Worm (Caenorhabditis elegans) whole organism, L4 larva: Measurements from ENCODE around the gene gadr-2.
A peak's percentile ranks its signal among the peaks of the same experiment; 100 is the strongest.

Experiments
- D1046.2 ChIP-seq: fragments of 200-800 bp; sonication (Bioruptor generic); IDR thresholded peaks from 2 replicates; pipeline ENCODE4 v1.3.6; 2022; ENCODE audit warnings: missing genetic modification characterization, missing compliant biosample characterization
- F37D6.2 ChIP-seq: sonication (generic microtip); optimal IDR thresholded peaks from 2 replicates; lab custom pipeline; 2016; ENCODE audit warnings: mild to moderate bottlenecking, missing genetic modification characterization, missing compliant biosample characterization
- F44E2.7 ChIP-seq: fragments of 200-800 bp; sonication (Bioruptor generic); IDR thresholded peaks from 2 replicates; pipeline ENCODE4 v2.1.2; 2022; ENCODE audit warnings: missing genetic modification characterization, missing compliant biosample characterization
- F49E8.2 ChIP-seq: sonication (generic microtip); optimal IDR thresholded peaks from 2 replicates; lab custom pipeline; 2016; ENCODE audit warnings: missing compliant biosample characterization, mild to moderate bottlenecking, missing genetic modification characterization, borderline replicate concordance
- T26A8.4 ChIP-seq: fragments of 200-800 bp; sonication (Bioruptor generic); IDR thresholded peaks from 2 replicates; pipeline ENCODE4 v1.3.6; 2022; ENCODE audit warnings: missing genetic modification characterization, missing compliant biosample characterization
- Y105C5A.15 ChIP-seq: fragments of 200-800 bp; sonication (Bioruptor generic); IDR thresholded peaks from 2 replicates; pipeline ENCODE4 v1.3.6; 2022; ENCODE audit warnings: missing genetic modification characterization, missing compliant biosample characterization
- Y5F2A.4 ChIP-seq: fragments of 200-800 bp; sonication (Bioruptor generic); optimal IDR thresholded peaks from 2 replicates; lab custom pipeline; 2018; ENCODE audit warnings: mild to moderate bottlenecking, missing genetic modification characterization, missing compliant biosample characterization
- Y75B8A.6 ChIP-seq: fragments of 200-800 bp; sonication (Bioruptor generic); IDR thresholded peaks from 2 replicates; pipeline ENCODE4 v1.3.6; 2022; ENCODE audit warnings: missing genetic modification reagents, missing genetic modification characterization, missing compliant biosample characterization
- ZK546.5 ChIP-seq, 2 experiments: sonication (generic microtip); optimal IDR thresholded peaks; 2 replicates each; lab custom pipeline; 2017; ENCODE audit warnings: missing biosample characterization in 2 of 2, missing genetic modification characterization in 2 of 2
- aha-1 ChIP-seq: fragments of 150-350 bp; peaks from one replicate; lab custom pipeline; 2014; ENCODE audit warnings: missing biosample characterization, missing genetic modification characterization
- ceh-44 ChIP-seq: fragments of 200-800 bp; sonication (Bioruptor generic); IDR thresholded peaks from 2 replicates; pipeline ENCODE4 v1.3.6; 2022; ENCODE audit warnings: missing genetic modification reagents, missing genetic modification characterization, missing compliant biosample characterization
- ceh-62 ChIP-seq: sonication (generic microtip); optimal IDR thresholded peaks from 2 replicates; lab custom pipeline; 2017; ENCODE audit warnings: missing biosample characterization, missing genetic modification characterization
- cey-2 ChIP-seq: sonication (generic microtip); optimal IDR thresholded peaks from 3 replicates; lab custom pipeline; 2017; ENCODE audit warnings: missing genetic modification characterization, mild to moderate bottlenecking, missing compliant biosample characterization, antibody characterized with exemption, borderline replicate concordance; ENCODE audit not compliant: insufficient read depth
- ctbp-1 ChIP-seq: fragments of 200-800 bp; sonication (Bioruptor generic); IDR thresholded peaks from 2 replicates; pipeline ENCODE4 v1.3.6; 2022; ENCODE audit warnings: missing genetic modification reagents, missing genetic modification characterization, missing compliant biosample characterization
- daf-19 ChIP-seq: fragments of 200-800 bp; sonication (Bioruptor generic); conservative IDR thresholded peaks from 2 replicates; pipeline ENCODE4 v1.3.6; 2022; ENCODE audit warnings: missing genetic modification characterization, missing compliant biosample characterization
- dmd-8 ChIP-seq: fragments of 200-800 bp; sonication (Bioruptor generic); IDR thresholded peaks from 2 replicates; pipeline ENCODE4 v1.3.6; 2022; ENCODE audit warnings: missing genetic modification characterization, missing compliant biosample characterization
- dmd-9 ChIP-seq: fragments of 200-800 bp; sonication (Bioruptor generic); IDR thresholded peaks from 2 replicates; pipeline ENCODE4 v1.3.6; 2022; ENCODE audit warnings: missing genetic modification reagents, missing genetic modification characterization, missing compliant biosample characterization
- dpl-1 ChIP-seq: fragments of 150-350 bp; optimal IDR thresholded peaks from 2 replicates; lab custom pipeline; 2014; ENCODE audit warnings: missing biosample characterization, missing genetic modification reagents, missing genetic modification characterization
- duxl-1 ChIP-seq: sonication (generic microtip); optimal IDR thresholded peaks from 2 replicates; lab custom pipeline; 2016; ENCODE audit warnings: mild to moderate bottlenecking, missing genetic modification characterization, moderate library complexity, missing compliant biosample characterization; ENCODE audit not compliant: poor library complexity
- egl-27 ChIP-seq: sonication (generic microtip); optimal IDR thresholded peaks from 3 replicates; lab custom pipeline; 2017; ENCODE audit warnings: missing biosample characterization, missing genetic modification reagents, missing genetic modification characterization
- lim-7 ChIP-seq: fragments of 200-800 bp; sonication (Bioruptor generic); IDR thresholded peaks from 2 replicates; pipeline ENCODE4 v1.3.6; 2022; ENCODE audit warnings: missing genetic modification characterization, missing compliant biosample characterization
- lin-29 ChIP-seq: fragments of 200-800 bp; sonication (Bioruptor generic); IDR thresholded peaks from 2 replicates; pipeline ENCODE4 v1.3.6; 2022; ENCODE audit warnings: missing genetic modification reagents, missing genetic modification characterization, missing compliant biosample characterization
- lir-3 ChIP-seq: sonication (generic microtip); optimal IDR thresholded peaks from 2 replicates; lab custom pipeline; 2016; ENCODE audit warnings: mild to moderate bottlenecking, missing genetic modification characterization, missing compliant biosample characterization
- madf-5 ChIP-seq, 2 experiments: fragments of 200-800 bp; sonication (Bioruptor generic); IDR thresholded peaks; 2 replicates each; pipeline ENCODE4 v1.3.6; 2022; ENCODE audit warnings: missing compliant biosample characterization in 2 of 2, missing genetic modification characterization in 2 of 2
- madf-9 ChIP-seq: fragments of 200-800 bp; sonication (Bioruptor generic); conservative IDR thresholded peaks from 2 replicates; pipeline ENCODE4 v1.3.6; 2022; ENCODE audit warnings: missing genetic modification reagents, missing genetic modification characterization, missing compliant biosample characterization
- mdl-1 ChIP-seq, 2 experiments: fragments of 150-350 bp in 1 of 2; sonication (generic microtip) in 1 of 2; optimal IDR thresholded peaks; 2 replicates each; lab custom pipeline; 2014 to 2017; ENCODE audit warnings: missing biosample characterization in 2 of 2, missing genetic modification characterization in 2 of 2
- mxl-3 ChIP-seq: fragments of 200-800 bp; sonication (Bioruptor generic); optimal IDR thresholded peaks from 2 replicates; lab custom pipeline; 2018; ENCODE audit warnings: mild to moderate bottlenecking, missing genetic modification characterization, missing compliant biosample characterization
- nhr-10 ChIP-seq: fragments of 150-350 bp; optimal IDR thresholded peaks from 2 replicates; lab custom pipeline; 2014; ENCODE audit warnings: missing biosample characterization, missing genetic modification characterization
- nhr-102 ChIP-seq: sonication (generic microtip); optimal IDR thresholded peaks from 2 replicates; lab custom pipeline; 2016; ENCODE audit warnings: mild to moderate bottlenecking, missing genetic modification characterization, moderate library complexity, missing compliant biosample characterization
- nhr-237 ChIP-seq: sonication (generic microtip); optimal IDR thresholded peaks from 2 replicates; lab custom pipeline; 2017; ENCODE audit warnings: missing biosample characterization, missing genetic modification characterization
- nhr-25 ChIP-seq: sonication (generic microtip); optimal IDR thresholded peaks from 2 replicates; lab custom pipeline; 2017; ENCODE audit warnings: missing genetic modification characterization, mild to moderate bottlenecking, missing compliant biosample characterization, antibody characterized with exemption, moderate library complexity, borderline replicate concordance; ENCODE audit not compliant: insufficient read depth
- nhr-28 ChIP-seq: fragments of 150-350 bp; optimal IDR thresholded peaks from 2 replicates; lab custom pipeline; 2014; ENCODE audit warnings: missing biosample characterization, missing genetic modification characterization
- nhr-42 ChIP-seq: fragments of 200-800 bp; sonication (Bioruptor generic); IDR thresholded peaks from 2 replicates; pipeline ENCODE4 v1.3.6; 2022; ENCODE audit warnings: missing genetic modification characterization, missing compliant biosample characterization
- nhr-48 ChIP-seq: sonication (generic microtip); optimal IDR thresholded peaks from 2 replicates; lab custom pipeline; 2016; ENCODE audit warnings: mild to moderate bottlenecking, missing genetic modification characterization, missing compliant biosample characterization
- php-3 ChIP-seq: fragments of 200-800 bp; sonication (Bioruptor generic); IDR thresholded peaks from 2 replicates; pipeline ENCODE4 v1.3.6; 2022; ENCODE audit warnings: missing genetic modification reagents, missing genetic modification characterization, missing compliant biosample characterization
- set-16 ChIP-seq: fragments of 200-800 bp; sonication (Bioruptor generic); IDR thresholded peaks from 2 replicates; pipeline ENCODE4 v1.3.6; 2022; ENCODE audit warnings: missing genetic modification reagents, missing genetic modification characterization, missing compliant biosample characterization
- skn-1 ChIP-seq: fragments of 150-350 bp; optimal IDR thresholded peaks from 2 replicates; lab custom pipeline; 2014; ENCODE audit warnings: missing biosample characterization, missing genetic modification characterization
- tag-97 ChIP-seq: fragments of 200-800 bp; sonication (Bioruptor generic); IDR thresholded peaks from 2 replicates; pipeline ENCODE4 v1.3.6; 2022; ENCODE audit warnings: missing genetic modification characterization, missing compliant biosample characterization
- unc-130 ChIP-seq: sonication (generic microtip); optimal IDR thresholded peaks from 2 replicates; lab custom pipeline; 2016; ENCODE audit warnings: missing genetic modification reagents, missing genetic modification characterization, missing compliant biosample characterization
- unc-39 ChIP-seq: sonication (generic microtip); optimal IDR thresholded peaks from 2 replicates; lab custom pipeline; 2017; ENCODE audit warnings: missing biosample characterization, missing genetic modification characterization
- unc-62 ChIP-seq, 3 experiments: fragments of 150-350 bp in 1 of 3; sonication (generic microtip); optimal IDR thresholded peaks in 2 of 3; peaks in 1 of 3; 1 replicate in 1 of 3; 2 replicates in 2 of 3; lab custom pipeline; 2014 to 2017; ENCODE audit warnings: missing biosample characterization in 3 of 3, missing genetic modification characterization in 3 of 3, missing genetic modification reagents in 3 of 3, missing genotype in 1 of 3
- zag-1 ChIP-seq: fragments of 150-350 bp; optimal IDR thresholded peaks from 2 replicates; lab custom pipeline; 2014; ENCODE audit warnings: missing biosample characterization, missing genetic modification characterization
- zfp-3 ChIP-seq: fragments of 200-800 bp; sonication (Bioruptor generic); conservative IDR thresholded peaks from 2 replicates; pipeline ENCODE4 v1.3.6; 2022; ENCODE audit warnings: missing genetic modification reagents, missing genetic modification characterization, missing compliant biosample characterization
- ztf-7 ChIP-seq: fragments of 150-350 bp; optimal IDR thresholded peaks from 2 replicates; lab custom pipeline; 2014; ENCODE audit warnings: missing biosample characterization, missing genetic modification characterization

The gadr-2 gene

DNA sequence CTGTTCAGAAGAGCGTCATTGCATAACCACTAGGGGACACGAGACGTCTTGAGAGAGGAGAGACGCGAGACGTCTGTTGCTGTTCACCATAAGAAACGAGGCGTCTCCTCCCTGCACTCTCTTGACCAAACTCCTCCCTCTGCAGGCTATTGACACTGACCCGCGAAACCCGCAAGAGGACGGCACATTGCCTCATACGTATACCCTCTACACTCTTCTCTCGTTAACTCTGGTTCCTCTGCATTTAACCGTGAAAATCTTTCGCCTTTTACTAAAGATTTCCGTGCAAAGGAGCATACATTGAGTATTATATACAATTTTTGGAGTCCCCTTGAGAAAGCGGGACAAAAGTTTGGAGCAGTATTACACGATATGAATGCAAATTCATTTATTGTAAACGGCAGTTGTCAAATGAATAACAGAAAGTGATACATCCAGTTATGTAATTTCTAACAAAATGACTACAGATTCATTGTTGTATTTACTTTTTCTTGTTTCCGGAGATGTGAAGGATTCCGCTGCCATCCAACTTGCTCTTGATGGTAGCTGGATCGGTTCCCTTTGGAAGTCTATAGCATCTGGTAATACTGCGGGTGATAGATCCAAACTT is 40.4 kb downstream of the gadr-2 start (continued):
- TF ChIP-seq php-3 (GFP tag; lab: Robert Waterston, UW), result peak; percentile 59; the same call in 1 of the 2 replicates
- no peak for TF ChIP-seq F44E2.7
- no peak for TF ChIP-seq tag-97 (GFP tag; lab: Robert Waterston, UW)
- no peak for TF ChIP-seq ceh-62
- peak; percentile 42 to 98 for TF ChIP-seq unc-62 (GFP tag; optimal IDR thresholded peaks at IDR 0.05 in 1 of 2; lab: Kevin White, UChicago)
- TF ChIP-seq unc-62 (tag; optimal IDR thresholded peaks at IDR 0.05; lab: Kevin White, UChicago), result no peak
- no peak for TF ChIP-seq cey-2 (tag; lab: Kevin White, UChicago)
- peak; percentile 87 for TF ChIP-seq nhr-10 (tag; lab: Kevin White, UChicago)
- TF ChIP-seq egl-27, result no peak
- TF ChIP-seq nhr-28 (tag; lab: Kevin White, UChicago), result peak; percentile 88
- peak; percentile 84 for TF ChIP-seq duxl-1 (tag; lab: Kevin White, UChicago)
- peak; percentile 89 for TF ChIP-seq ctbp-1 (GFP tag; lab: Robert Waterston, UW)
- TF ChIP-seq nhr-48 (tag; lab: Kevin White, UChicago), result peak; percentile 85
- peak; percentile 77 for TF ChIP-seq mxl-3 (GFP tag; lab: Kevin White, UChicago)
- TF ChIP-seq set-16 (GFP tag; lab: Robert Waterston, UW), result no peak; the same call in 1 of the 2 replicates
- peak; percentile 72 to 95 for TF ChIP-seq mdl-1 (tag; optimal IDR thresholded peaks at IDR 0.05; lab: Kevin White, UChicago)
- TF ChIP-seq daf-19 (GFP tag; lab: Robert Waterston, UW), result peak; percentile 72; the same call in 1 of the 2 replicates
- TF ChIP-seq D1046.2 (GFP tag; lab: Robert Waterston, UW), result no peak
- TF ChIP-seq lin-29 (GFP tag; lab: Robert Waterston, UW), result no peak
- TF ChIP-seq Y5F2A.4, result peak; percentile 9
- peak; percentile 50; the same call in 1 of the 2 replicates for TF ChIP-seq nhr-42 (GFP tag; lab: Robert Waterston, UW)
- peak; percentile 78 for TF ChIP-seq unc-130 (GFP tag; lab: Kevin White, UChicago)
- TF ChIP-seq lir-3 (tag; lab: Kevin White, UChicago), result no peak
- no peak for TF ChIP-seq madf-5 (GFP tag; IDR thresholded peaks at IDR 0.05; lab: Robert Waterston, UW)
- peak; percentile 91 for TF ChIP-seq aha-1 (tag; lab: Kevin White, UChicago)
- peak; percentile 37 for TF ChIP-seq zag-1
- TF ChIP-seq nhr-237 (tag; lab: Kevin White, UChicago), result peak; percentile 52
- TF ChIP-seq madf-9 (GFP tag; lab: Robert Waterston, UW), result peak; percentile 46; the same call in 1 of the 2 replicates
- TF ChIP-seq skn-1 (tag; lab: Kevin White, UChicago), result no peak
- peak; percentile 87 for TF ChIP-seq nhr-102 (tag; lab: Kevin White, UChicago)
- peak; percentile 81 for TF ChIP-seq F37D6.2
- no peak for TF ChIP-seq Y75B8A.6
- TF ChIP-seq, all 104 proteins: peak for 67

DNA sequence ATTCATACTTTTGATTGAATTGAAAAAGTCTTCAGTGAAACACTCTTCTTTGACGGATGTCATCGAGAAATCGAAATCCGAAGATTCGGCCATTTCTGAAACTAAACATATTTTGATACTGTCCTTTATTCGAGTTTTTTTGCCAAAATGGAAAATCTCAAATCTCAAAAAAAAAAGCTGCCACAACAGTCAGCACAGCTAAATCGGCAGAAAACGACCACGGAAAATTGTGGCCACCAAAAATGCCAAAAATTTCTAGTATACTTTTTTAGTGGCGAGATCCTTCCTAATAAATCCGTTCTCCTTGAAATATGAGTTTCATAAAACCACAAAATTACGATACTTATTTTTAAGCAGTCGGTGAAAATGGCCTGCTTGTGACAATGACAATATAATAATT is 41.0 kb downstream of the gadr-2 start, which contains the start of gene F38E11.9:
F38E11.9 (minus strand) TSS at position 101 of the 400 bp plus-strand sequence.
- TF ChIP-seq ZK546.5 (tag; optimal IDR thresholded peaks at IDR 0.05; lab: Kevin White, UChicago), result no peak
- TF ChIP-seq lim-7 (GFP tag; lab: Robert Waterston, UW), result no peak
- no peak for TF ChIP-seq Y105C5A.15 (GFP tag; lab: Robert Waterston, UW)
- no peak for TF ChIP-seq zfp-3
- TF ChIP-seq F49E8.2, result no peak
- no peak for TF ChIP-seq dmd-8 (GFP tag; lab: Robert Waterston, UW)
- TF ChIP-seq duxl-1 (tag; lab: Kevin White, UChicago), result no peak
- no peak for TF ChIP-seq ztf-7 (tag; lab: Kevin White, UChicago)
- no peak for TF ChIP-seq dpl-1 (GFP tag; lab: Kevin White, UChicago)
- no peak for TF ChIP-seq nhr-48 (tag; lab: Kevin White, UChicago)
- TF ChIP-seq ceh-44 (GFP tag; lab: Robert Waterston, UW), result no peak
- no peak for TF ChIP-seq T26A8.4 (GFP tag; lab: Robert Waterston, UW)
- TF ChIP-seq dmd-9 (GFP tag; lab: Robert Waterston, UW), result no peak
- TF ChIP-seq unc-39 (tag; lab: Kevin White, UChicago), result no peak
- no peak for TF ChIP-seq nhr-25 (tag; lab: Kevin White, UChicago)
